Fruit fly (Drosophila melanogaster): Measurements from ENCODE around the gene dsb.

- TF ChIP-seq fd85E (GFP tag; optimal IDR thresholded peaks at IDR 0.05) (no peak), CG3919 (GFP tag; optimal IDR thresholded peaks at IDR 0.05) (no peak), CG34406 (GFP tag; optimal IDR thresholded peaks at IDR 0.05) (no peak), CG6792 (GFP tag; optimal IDR thresholded peaks at IDR 0.05) (no peak), CG6808 (GFP tag; optimal IDR thresholded peaks at IDR 0.05) (no peak), CG4318 (GFP tag; optimal IDR thresholded peaks at IDR 0.05) (no peak)
Measured at dm6 chr3L:1914668-1915067, 4.7 kb upstream of the dsb start.
